Worm (Caenorhabditis elegans): ENCODE data around the gene srt-30.

DNA sequence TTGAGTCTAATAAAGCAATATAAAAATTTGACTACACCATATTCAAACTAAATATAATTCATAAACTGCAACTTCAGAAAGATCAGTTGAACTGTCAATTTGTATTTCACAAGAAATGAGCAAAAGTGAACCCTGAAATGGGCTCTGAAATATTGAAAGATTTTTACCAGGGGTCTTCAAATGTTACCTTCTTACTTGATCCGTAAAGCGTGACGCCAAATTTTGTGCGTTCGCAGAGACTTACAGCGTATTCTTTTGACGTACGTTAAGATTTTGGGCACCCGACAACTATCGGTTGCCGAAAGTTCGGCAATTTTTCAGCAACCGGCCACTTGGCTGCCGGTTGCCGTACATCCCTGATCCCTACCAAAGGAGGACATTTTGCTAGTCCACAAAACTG lies 9.8 kb upstream of the srt-30 start:
- no peak for TF ChIP-seq flt-1 (GFP tag; IDR thresholded peaks at IDR 0.05)
- TF ChIP-seq ztf-23 (GFP tag; IDR thresholded peaks at IDR 0.05): no peak
- TF ChIP-seq cog-1 (tag; optimal IDR thresholded peaks at IDR 0.05): no peak
- TF ChIP-seq tab-1 (GFP tag; IDR thresholded peaks at IDR 0.05): no peak
- TF ChIP-seq ref-1 (GFP tag; conservative IDR thresholded peaks at IDR 0.05): no peak
- no peak for TF ChIP-seq med-1 (GFP tag; optimal IDR thresholded peaks at IDR 0.05; ENCODE audit: insufficient read depth)
- TF ChIP-seq klf-2 (GFP tag; conservative IDR thresholded peaks at IDR 0.05): no peak
